Worm (Caenorhabditis elegans) whole organism, L4 larva: Measurements from ENCODE around the gene flp-1.

ENCODE experiments used
- F10B5.3 ChIP-seq: sonication (generic microtip); optimal IDR thresholded peaks from 2 replicates; lab custom pipeline; 2016; ENCODE audit warnings: mild to moderate bottlenecking, missing genetic modification characterization, missing compliant biosample characterization
- F49E8.2 ChIP-seq: sonication (generic microtip); optimal IDR thresholded peaks from 2 replicates; lab custom pipeline; 2016; ENCODE audit warnings: missing compliant biosample characterization, mild to moderate bottlenecking, missing genetic modification characterization, borderline replicate concordance
- Y48G9A.11 ChIP-seq: fragments of 200-800 bp; sonication (Bioruptor generic); IDR thresholded peaks from 2 replicates; pipeline ENCODE4 v1.3.6; 2022; ENCODE audit warnings: missing genetic modification reagents, missing genetic modification characterization, missing compliant biosample characterization
- daf-12 ChIP-seq: fragments of 150-350 bp; optimal IDR thresholded peaks from 2 replicates; lab custom pipeline; 2014; ENCODE audit warnings: missing biosample characterization, missing genetic modification reagents, missing genetic modification characterization
- lir-3 ChIP-seq: sonication (generic microtip); optimal IDR thresholded peaks from 2 replicates; lab custom pipeline; 2016; ENCODE audit warnings: mild to moderate bottlenecking, missing genetic modification characterization, missing compliant biosample characterization
- mdl-1 ChIP-seq, 2 experiments: fragments of 150-350 bp in 1 of 2; sonication (generic microtip) in 1 of 2; optimal IDR thresholded peaks; 2 replicates each; lab custom pipeline; 2014 to 2017; ENCODE audit warnings: missing biosample characterization in 2 of 2, missing genetic modification characterization in 2 of 2
- nhr-102 ChIP-seq: sonication (generic microtip); optimal IDR thresholded peaks from 2 replicates; lab custom pipeline; 2016; ENCODE audit warnings: mild to moderate bottlenecking, missing genetic modification characterization, moderate library complexity, missing compliant biosample characterization
- nhr-11 ChIP-seq: fragments of 150-350 bp; optimal IDR thresholded peaks from 2 replicates; lab custom pipeline; 2014; ENCODE audit warnings: missing biosample characterization, missing genetic modification characterization
- nhr-25 ChIP-seq: sonication (generic microtip); optimal IDR thresholded peaks from 2 replicates; lab custom pipeline; 2017; ENCODE audit warnings: missing genetic modification characterization, mild to moderate bottlenecking, missing compliant biosample characterization, antibody characterized with exemption, moderate library complexity, borderline replicate concordance; ENCODE audit not compliant: insufficient read depth
- nhr-28 ChIP-seq: fragments of 150-350 bp; optimal IDR thresholded peaks from 2 replicates; lab custom pipeline; 2014; ENCODE audit warnings: missing biosample characterization, missing genetic modification characterization
- nhr-77 ChIP-seq: fragments of 150-350 bp; optimal IDR thresholded peaks from 2 replicates; lab custom pipeline; 2014; ENCODE audit warnings: missing biosample characterization, missing genetic modification characterization
- set-16 ChIP-seq: fragments of 200-800 bp; sonication (Bioruptor generic); IDR thresholded peaks from 2 replicates; pipeline ENCODE4 v1.3.6; 2022; ENCODE audit warnings: missing genetic modification reagents, missing genetic modification characterization, missing compliant biosample characterization
- skn-1 ChIP-seq: fragments of 150-350 bp; optimal IDR thresholded peaks from 2 replicates; lab custom pipeline; 2014; ENCODE audit warnings: missing biosample characterization, missing genetic modification characterization
- unc-62 ChIP-seq, 3 experiments: fragments of 150-350 bp in 1 of 3; sonication (generic microtip); optimal IDR thresholded peaks in 2 of 3; peaks in 1 of 3; 1 replicate in 1 of 3; 2 replicates in 2 of 3; lab custom pipeline; 2014 to 2017; ENCODE audit warnings: missing biosample characterization in 3 of 3, missing genetic modification characterization in 3 of 3, missing genetic modification reagents in 3 of 3, missing genotype in 1 of 3

DNA sequence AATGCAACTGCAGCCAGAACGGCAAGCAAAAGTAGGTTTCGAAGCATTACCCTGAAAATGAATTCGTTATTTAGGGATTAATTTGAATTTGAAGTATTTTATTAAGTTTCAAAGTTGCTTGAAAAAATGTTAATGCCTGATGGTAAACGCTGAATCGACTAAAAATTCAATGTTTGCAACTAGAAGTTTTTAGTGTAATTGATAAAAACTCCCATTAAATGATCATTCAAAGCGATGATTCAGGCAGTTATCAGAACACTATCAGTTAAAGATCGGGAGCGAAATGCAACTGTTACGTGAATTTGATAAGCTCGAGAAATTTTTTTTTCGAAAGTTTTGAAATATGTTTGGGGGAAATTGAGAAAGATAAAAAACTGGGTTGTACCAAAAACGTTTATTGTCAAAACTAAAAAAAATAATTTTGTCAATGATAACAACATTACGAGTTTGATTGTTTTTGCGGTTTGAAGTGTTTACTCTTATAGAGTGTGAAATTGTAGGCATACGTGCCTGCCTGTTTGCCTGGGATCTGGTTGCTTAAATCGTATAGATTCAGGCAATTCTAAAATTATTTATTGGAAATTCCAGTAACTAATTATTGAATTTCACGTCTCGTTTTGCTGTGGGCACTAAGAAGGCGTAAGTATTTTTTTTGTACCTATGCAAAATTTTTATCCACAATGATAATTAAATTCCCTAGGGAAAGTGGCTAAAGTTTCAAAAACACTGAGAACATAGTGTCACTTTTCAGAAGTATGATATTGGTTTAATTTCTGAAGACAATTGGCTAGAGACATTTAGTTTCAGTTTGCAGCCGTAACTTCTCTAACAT is 14.7 kb downstream of the flp-1 start, which contains the start of gene pcp-3:
- no peak for TF ChIP-seq F10B5.3 (tag; lab: Kevin White, UChicago)
- no peak for TF ChIP-seq nhr-102 (tag; lab: Kevin White, UChicago)
- TF ChIP-seq nhr-77 (tag; lab: Kevin White, UChicago) = peak; percentile 30
- no peak for TF ChIP-seq set-16
- no peak for TF ChIP-seq nhr-25 (tag; lab: Kevin White, UChicago)
- no peak for TF ChIP-seq unc-62 (GFP tag; optimal IDR thresholded peaks at IDR 0.05 in 1 of 2; lab: Kevin White, UChicago)
- TF ChIP-seq unc-62 (tag; optimal IDR thresholded peaks at IDR 0.05; lab: Kevin White, UChicago) = no peak
- no peak for TF ChIP-seq lir-3 (tag; lab: Kevin White, UChicago)
- no peak for TF ChIP-seq skn-1 (tag; lab: Kevin White, UChicago)
- no peak for TF ChIP-seq mdl-1 (tag; optimal IDR thresholded peaks at IDR 0.05; lab: Kevin White, UChicago)
- TF ChIP-seq F49E8.2 = no peak
- TF ChIP-seq Y48G9A.11 (GFP tag; lab: Robert Waterston, UW) = no peak
- no peak for TF ChIP-seq daf-12 (tag; lab: Kevin White, UChicago)
- TF ChIP-seq nhr-28 = peak; percentile 74
- no peak for TF ChIP-seq nhr-11 (tag; lab: Kevin White, UChicago)
